Worm (Caenorhabditis elegans): Measurements from ENCODE around the gene clec-80.

- TF ChIP-seq flt-1 (GFP tag; IDR thresholded peaks at IDR 0.05) (no peak), T22C8.4 (GFP tag; IDR thresholded peaks at IDR 0.05) (no peak), ref-1 (GFP tag; conservative IDR thresholded peaks at IDR 0.05) (no peak), klf-2 (GFP tag; conservative IDR thresholded peaks at IDR 0.05) (no peak)
Measured at ce11 chrIV:2841260-2841659, 17.7 kb downstream of the clec-80 start, which contains the start of gene clec-83.
